Worm (Caenorhabditis elegans): ENCODE data around the gene grd-4.
A peak's percentile ranks its signal among the peaks of the same experiment; 100 is the strongest.

Gene grd-4

DNA sequence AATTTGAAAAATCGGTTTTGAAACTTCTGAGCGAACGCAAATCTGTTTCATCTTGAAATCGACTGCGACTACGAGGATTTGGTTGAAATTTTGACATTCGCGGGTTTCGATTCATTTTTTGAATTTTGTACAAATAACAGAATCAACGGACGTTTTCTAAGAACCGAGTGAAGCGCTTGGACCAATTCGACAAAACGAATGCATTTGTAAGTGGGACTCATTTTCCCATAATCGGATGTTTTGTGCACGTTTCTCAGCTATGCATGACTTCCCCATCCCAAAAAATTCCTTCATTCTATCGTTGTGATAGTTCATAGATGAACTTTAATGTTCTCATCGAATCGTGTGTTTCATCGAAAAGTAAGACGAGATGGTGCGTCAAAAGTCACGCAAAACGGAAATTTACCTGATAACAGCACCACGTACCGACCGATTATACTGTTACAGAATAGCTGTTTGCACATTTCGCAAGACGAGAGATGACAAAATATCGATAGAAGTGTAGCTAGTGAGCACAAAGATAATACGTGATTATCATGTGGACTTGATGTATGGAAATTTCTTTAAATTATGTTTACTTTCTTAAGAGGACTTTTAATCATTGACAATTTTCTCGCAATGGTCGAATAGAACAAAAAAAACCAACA is 30.8 kb upstream of the grd-4 start, which contains the start of gene mec-10:
Gene mec-10 (minus strand): TSS at position 189 of the 647 bp plus-strand sequence.
- TF ChIP-seq madf-10 (tag; optimal IDR thresholded peaks at IDR 0.05) (no peak), rec-8 (tag; optimal IDR thresholded peaks at IDR 0.05) (no peak), F55B11.4 (tag; optimal IDR thresholded peaks at IDR 0.05; ENCODE audit: borderline replicate concordance, insufficient read depth) (no peak), dpl-1 (GFP tag; optimal IDR thresholded peaks at IDR 0.05) (no peak), snpc-1.3 (tag; optimal IDR thresholded peaks at IDR 0.05; ENCODE audit: insufficient read depth) (no peak), madf-8 (GFP tag; conservative IDR thresholded peaks at IDR 0.05) (no peak), Y95B8A.8 (GFP tag; IDR thresholded peaks at IDR 0.05) (no peak), lin-26 (GFP tag; IDR thresholded peaks at IDR 0.05) (no peak), fkh-3 (tag; optimal IDR thresholded peaks at IDR 0.05) (no peak), hrde-1 (tag; optimal IDR thresholded peaks at IDR 0.05; ENCODE audit: borderline replicate concordance) (no peak), nhr-80 (tag; optimal IDR thresholded peaks at IDR 0.05) (peak; percentile 83), K12H6.12 (tag; optimal IDR thresholded peaks at IDR 0.05) (no peak), aptf-3 (GFP tag; IDR thresholded peaks at IDR 0.05) (no peak), zfh-2 (GFP tag; conservative IDR thresholded peaks at IDR 0.05) (no peak), dox-1 (GFP tag; IDR thresholded peaks at IDR 0.05) (0 out of 2 replicates have a peak, but pooled peaks have one; percentile 16), egrh-3 (GFP tag; IDR thresholded peaks at IDR 0.05) (no peak), F57A8.1 (GFP tag; optimal IDR thresholded peaks at IDR 0.05) (no peak), atf-7 (tag; optimal IDR thresholded peaks at IDR 0.05) (no peak), cebp-1 (GFP tag; IDR thresholded peaks at IDR 0.05) (peak; percentile 61; the same call in 1 of the 2 replicates), cebp-1 (tag; optimal IDR thresholded peaks at IDR 0.05) (no peak), snpc-3.4 (tag; optimal IDR thresholded peaks at IDR 0.05) (no peak), pha-4 (tag; optimal IDR thresholded peaks at IDR 0.05) (no peak), hlh-12 (tag; optimal IDR thresholded peaks at IDR 0.05) (no peak), F39B2.1 (GFP tag; IDR thresholded peaks at IDR 0.05) (no peak)

DNA sequence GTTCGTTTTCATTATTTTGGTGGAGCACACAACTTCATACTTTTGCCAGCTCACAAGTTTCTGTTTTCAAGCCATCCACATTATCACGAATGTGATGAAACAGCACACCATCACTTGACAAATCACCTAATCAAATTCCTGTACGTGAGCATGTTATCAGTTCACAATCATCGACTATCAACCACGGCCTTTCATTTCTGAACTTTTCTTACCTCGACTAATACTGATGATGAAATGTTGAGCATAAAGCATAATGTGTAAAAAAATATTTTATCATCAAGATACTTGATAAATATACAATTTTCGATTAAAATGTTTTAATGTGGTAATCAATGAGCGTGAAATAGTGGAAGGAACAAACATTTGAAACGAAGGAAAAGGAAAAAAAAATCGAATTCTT is 27.6 kb upstream of the grd-4 start:
- no peak for TF ChIP-seq unc-130 (GFP tag; optimal IDR thresholded peaks at IDR 0.05)
- no peak for TF ChIP-seq Y53F4B.3 (GFP tag; IDR thresholded peaks at IDR 0.05)
- peak in 1 of 2 experiments; percentile 71 for TF ChIP-seq let-607 (tag; optimal IDR thresholded peaks at IDR 0.05)
- TF ChIP-seq nhr-90 (tag; optimal IDR thresholded peaks at IDR 0.05) = peak; percentile 3
- no peak for TF ChIP-seq mcd-1 (GFP tag; IDR thresholded peaks at IDR 0.05)
- peak; percentile 36 for TF ChIP-seq ets-4 (GFP tag; optimal IDR thresholded peaks at IDR 0.05)
- peak; percentile 89 for TF ChIP-seq nhr-80 (tag; optimal IDR thresholded peaks at IDR 0.05)
- TF ChIP-seq ztf-28 (GFP tag; IDR thresholded peaks at IDR 0.05) = no peak
- no peak for TF ChIP-seq madf-6 (GFP tag; IDR thresholded peaks at IDR 0.05)
- TF ChIP-seq hrde-1 (tag; optimal IDR thresholded peaks at IDR 0.05; ENCODE audit: borderline replicate concordance) = no peak
- TF ChIP-seq ceh-27 (GFP tag; optimal IDR thresholded peaks at IDR 0.05) = no peak
- no peak for TF ChIP-seq T26A5.8 (tag; optimal IDR thresholded peaks at IDR 0.05)
- TF ChIP-seq cebp-1 (GFP tag; IDR thresholded peaks at IDR 0.05) = peak; percentile 87
- peak; percentile 87 for TF ChIP-seq cebp-1 (tag; optimal IDR thresholded peaks at IDR 0.05)
- TF ChIP-seq atf-7 (tag; optimal IDR thresholded peaks at IDR 0.05) = peak; percentile 51
- TF ChIP-seq F55B11.4 (tag; optimal IDR thresholded peaks at IDR 0.05; ENCODE audit: borderline replicate concordance, insufficient read depth) = no peak
- no peak for TF ChIP-seq somi-1 (GFP tag; optimal IDR thresholded peaks at IDR 0.05)
- no peak for TF ChIP-seq F39B2.1 (GFP tag; IDR thresholded peaks at IDR 0.05)
- no peak for TF ChIP-seq ekl-4 (GFP tag; IDR thresholded peaks at IDR 0.05)
- no peak for TF ChIP-seq B0019.2 (GFP tag; conservative IDR thresholded peaks at IDR 0.05)
- TF ChIP-seq B0336.3 (GFP tag; IDR thresholded peaks at IDR 0.05) = 0 out of 2 replicates have a peak, but pooled peaks have one; percentile 37
- no peak for TF ChIP-seq F37B4.10 (GFP tag; IDR thresholded peaks at IDR 0.05)
- TF ChIP-seq egrh-3 (GFP tag; IDR thresholded peaks at IDR 0.05) = no peak
- TF ChIP-seq unc-62 (GFP tag; optimal IDR thresholded peaks at IDR 0.05) = peak; percentile 20
- no peak for TF ChIP-seq egl-18 (GFP tag; IDR thresholded peaks at IDR 0.05)
- peak; percentile 55; the same call in 1 of the 2 replicates for TF ChIP-seq egl-44 (GFP tag; IDR thresholded peaks at IDR 0.05)
- 0 out of 2 replicates have a peak, but pooled peaks have one; percentile 48 for TF ChIP-seq Y53G8AR.9 (GFP tag; conservative IDR thresholded peaks at IDR 0.05)
- TF ChIP-seq ztf-18 (tag; optimal IDR thresholded peaks at IDR 0.05) = no peak
- TF ChIP-seq akir-1 (GFP tag; optimal IDR thresholded peaks at IDR 0.05) = no peak

All from whole organism, young adult.